Fruit fly (Drosophila melanogaster) whole organism, adult: ENCODE measurements around the gene Ror.

Experiments used
- CG11617 ChIP-seq: fragments of 200-800 bp; sonication (Bioruptor generic); optimal IDR thresholded peaks from 2 replicates; lab custom pipeline; 2017; ENCODE audit warnings: mild to moderate bottlenecking, missing biosample characterization, missing genetic modification reagents, missing genetic modification characterization
- CG12768 ChIP-seq: fragments of 200-800 bp; sonication (Bioruptor generic); optimal IDR thresholded peaks from 2 replicates; lab custom pipeline; 2017; ENCODE audit warnings: missing biosample characterization, missing genetic modification characterization, mild to moderate bottlenecking, moderate library complexity, missing genetic modification reagents
- CG14711 ChIP-seq: fragments of 200-800 bp; sonication (Bioruptor generic); optimal IDR thresholded peaks from 2 replicates; lab custom pipeline; 2018; ENCODE audit warnings: missing biosample characterization, mild to moderate bottlenecking, missing genetic modification characterization, moderate library complexity
- CG1620 ChIP-seq: fragments of 200-800 bp; sonication (Bioruptor generic); optimal IDR thresholded peaks from 2 replicates; lab custom pipeline; 2016; ENCODE audit warnings: missing biosample characterization, missing genetic modification characterization
- CG33017 ChIP-seq: fragments of 200-800 bp; sonication (Bioruptor generic); optimal IDR thresholded peaks from 2 replicates; lab custom pipeline; 2018; ENCODE audit warnings: missing biosample characterization, mild to moderate bottlenecking, missing genetic modification characterization, moderate library complexity
- CG5204 ChIP-seq: fragments of 200-800 bp; sonication (Bioruptor generic); optimal IDR thresholded peaks from 2 replicates; lab custom pipeline; 2016; ENCODE audit warnings: missing biosample characterization, missing genetic modification characterization
- CG7045 ChIP-seq: fragments of 200-800 bp; sonication (Bioruptor generic); optimal IDR thresholded peaks from 2 replicates; lab custom pipeline; 2017; ENCODE audit warnings: missing biosample characterization, mild to moderate bottlenecking, missing genetic modification characterization
- CG7101 ChIP-seq: fragments of 200-800 bp; sonication (Bioruptor generic); optimal IDR thresholded peaks from 2 replicates; lab custom pipeline; 2018; ENCODE audit warnings: missing biosample characterization, mild to moderate bottlenecking, missing genetic modification characterization, moderate library complexity
- Clk ChIP-seq: fragments of 200-800 bp; sonication (Bioruptor generic); optimal IDR thresholded peaks from 2 replicates; lab custom pipeline; 2017; ENCODE audit warnings: missing biosample characterization, missing genetic modification characterization
- Crg-1 ChIP-seq: fragments of 200-800 bp; sonication (Bioruptor generic); optimal IDR thresholded peaks from 2 replicates; lab custom pipeline; 2016; ENCODE audit warnings: missing biosample characterization, missing genetic modification characterization
- Hr96 ChIP-seq: fragments of 200-800 bp; sonication (Bioruptor generic); optimal IDR thresholded peaks from 2 replicates; lab custom pipeline; 2016; ENCODE audit warnings: missing biosample characterization, missing genetic modification characterization
- Mnt ChIP-seq: fragments of 200-800 bp; sonication (Bioruptor generic); optimal IDR thresholded peaks from 2 replicates; lab custom pipeline; 2016; ENCODE audit warnings: missing biosample characterization, mild to moderate bottlenecking, missing genetic modification characterization
- bab1 ChIP-seq: fragments of 200-800 bp; sonication (Bioruptor generic); optimal IDR thresholded peaks from 3 replicates; lab custom pipeline; 2019; ENCODE audit warnings: missing biosample characterization, mild to moderate bottlenecking, missing genetic modification characterization, moderate library complexity
- cic ChIP-seq: fragments of 200-800 bp; sonication (Bioruptor generic); optimal IDR thresholded peaks from 2 replicates; lab custom pipeline; 2017; ENCODE audit warnings: missing biosample characterization, mild to moderate bottlenecking, missing genetic modification characterization, moderate library complexity
- cnc ChIP-seq, 2 experiments: fragments of >200 bp; optimal IDR thresholded peaks; 2 replicates each; lab custom pipeline; 2017
- kay ChIP-seq: fragments of 200-800 bp; sonication (Bioruptor generic); peaks from one replicate; lab custom pipeline; 2016; ENCODE audit warnings: missing biosample characterization, missing genetic modification characterization, borderline replicate concordance
- ovo ChIP-seq: fragments of 200-800 bp; sonication (Bioruptor generic); optimal IDR thresholded peaks from 2 replicates; lab custom pipeline; 2016; ENCODE audit warnings: missing biosample characterization, missing genetic modification characterization
- pad ChIP-seq: fragments of 200-800 bp; sonication (Bioruptor generic); optimal IDR thresholded peaks from 3 replicates; lab custom pipeline; 2017; ENCODE audit warnings: missing biosample characterization, missing genetic modification characterization, mild to moderate bottlenecking, moderate library complexity, missing genetic modification reagents
- tj ChIP-seq: fragments of 200-800 bp; sonication (Bioruptor generic); optimal IDR thresholded peaks from 3 replicates; lab custom pipeline; 2017; ENCODE audit warnings: missing biosample characterization, mild to moderate bottlenecking, missing genetic modification characterization, moderate library complexity
- toe ChIP-seq: fragments of 200-800 bp; sonication (Bioruptor generic); optimal IDR thresholded peaks from 2 replicates; lab custom pipeline; 2016; ENCODE audit warnings: missing biosample characterization, missing genetic modification characterization

The Ror gene

DNA sequence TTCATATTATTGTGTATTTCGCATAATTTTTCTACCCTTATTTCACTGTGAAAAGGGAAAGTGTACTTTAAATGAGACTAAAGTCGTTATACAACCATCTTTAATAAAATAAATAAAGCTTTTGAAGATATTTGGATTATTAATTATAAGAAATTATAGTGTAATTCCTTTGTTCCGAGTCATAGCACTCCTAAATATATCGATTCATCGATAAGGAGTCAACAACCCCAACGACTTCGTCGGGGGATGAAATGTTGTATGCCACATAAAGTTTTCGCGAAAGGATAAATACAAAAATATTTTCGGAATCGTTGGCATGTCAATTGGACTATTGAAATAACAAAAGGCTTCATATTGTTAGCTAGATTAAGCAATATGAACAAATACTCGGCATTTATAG, at the start of gene Ror:
Ror (plus strand) TSS at position 252 of the 400 bp plus-strand sequence.
- no peak for TF ChIP-seq CG7101 (tag; lab: Kevin White, UChicago)
- TF ChIP-seq CG33017 (tag; lab: Kevin White, UChicago), result no peak
- no peak for TF ChIP-seq Mnt (GFP tag; lab: Kevin White, UChicago)
- no peak for TF ChIP-seq cnc (optimal IDR thresholded peaks at IDR 0.05; lab: Kevin White, UChicago)
- TF ChIP-seq cic (GFP tag; lab: Kevin White, UChicago), result no peak
- TF ChIP-seq Crg-1 (GFP tag; lab: Kevin White, UChicago), result no peak
- no peak for TF ChIP-seq bab1
- no peak for TF ChIP-seq CG14711 (tag; lab: Kevin White, UChicago)
- TF ChIP-seq ovo (GFP tag; lab: Kevin White, UChicago), result no peak
- no peak for TF ChIP-seq CG11617 (GFP tag; lab: Kevin White, UChicago)
- TF ChIP-seq toe (GFP tag; lab: Kevin White, UChicago), result no peak
- no peak for TF ChIP-seq pad
- TF ChIP-seq kay (GFP tag; lab: Kevin White, UChicago), result no peak
- TF ChIP-seq Hr96 (GFP tag; lab: Kevin White, UChicago), result no peak

DNA sequence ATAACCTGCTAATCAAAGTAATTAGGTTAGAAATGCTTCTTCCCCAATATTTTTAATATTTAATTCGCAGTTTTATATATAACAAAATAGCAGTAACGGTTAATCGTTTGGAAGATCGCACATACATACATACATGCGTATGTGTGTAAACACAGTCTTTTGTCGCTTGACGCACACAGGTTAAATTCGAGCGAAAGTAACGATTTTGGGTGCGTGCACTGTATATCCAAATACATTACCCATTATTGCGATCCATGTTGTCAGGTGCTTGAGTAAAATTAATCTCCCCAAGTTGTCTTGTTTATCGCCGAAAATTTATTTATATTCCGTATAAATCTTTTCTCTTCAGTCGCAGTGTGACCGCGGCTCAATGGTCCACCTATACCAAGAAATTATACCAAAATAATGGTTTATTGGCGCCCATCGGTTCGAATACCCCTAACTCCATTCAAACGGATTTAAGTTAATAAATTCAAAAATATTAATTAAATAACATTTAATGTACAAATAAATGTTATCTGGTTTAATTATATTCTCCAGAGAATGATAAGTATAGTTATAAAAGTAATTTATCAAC, 47.6 kb upstream of the Ror start, which contains the start of gene CG34159:
CG34159 (minus strand) TSS at position 385 of the 577 bp plus-strand sequence.
- peak; percentile 73 for TF ChIP-seq ovo (GFP tag; lab: Kevin White, UChicago)
- no peak for TF ChIP-seq CG7045 (GFP tag; lab: Kevin White, UChicago)
- TF ChIP-seq bab1, result peak; percentile 42

DNA sequence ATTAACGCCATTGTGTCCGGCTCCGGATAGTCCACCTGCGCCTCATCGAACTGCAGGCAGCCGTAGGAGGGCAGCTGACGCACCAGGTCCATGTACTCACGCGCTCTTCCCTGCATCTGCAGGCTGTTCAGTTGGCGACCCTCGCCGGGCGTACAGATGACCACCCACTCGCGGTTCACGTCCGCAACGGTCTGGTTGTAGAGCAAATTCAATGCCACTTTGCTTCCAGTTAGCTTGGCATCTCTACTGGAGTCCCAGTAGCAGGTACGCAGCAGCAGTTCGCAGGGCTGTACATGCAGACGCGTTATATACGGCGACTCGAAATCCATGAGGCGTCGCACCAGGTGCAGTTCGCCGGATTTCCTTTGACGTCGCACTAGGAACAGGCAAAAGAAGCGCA, 45.7 kb upstream of the Ror start:
- no peak for TF ChIP-seq CG1620 (GFP tag; lab: Kevin White, UChicago)
- no peak for TF ChIP-seq CG33017 (tag; lab: Kevin White, UChicago)
- TF ChIP-seq CG14711 (tag; lab: Kevin White, UChicago), result no peak
- TF ChIP-seq Hr96 (GFP tag; lab: Kevin White, UChicago), result no peak
- TF ChIP-seq toe (GFP tag; lab: Kevin White, UChicago), result no peak
- no peak for TF ChIP-seq CG11617 (GFP tag; lab: Kevin White, UChicago)
- TF ChIP-seq CG5204 (GFP tag; lab: Kevin White, UChicago), result no peak
- TF ChIP-seq Clk (GFP tag; lab: Kevin White, UChicago), result no peak
- TF ChIP-seq pad, result no peak
- TF ChIP-seq bab1, result no peak
- TF ChIP-seq cnc (optimal IDR thresholded peaks at IDR 0.05; lab: Kevin White, UChicago), result no peak
- TF ChIP-seq kay (GFP tag; lab: Kevin White, UChicago), result no peak
- no peak for TF ChIP-seq CG7101 (tag; lab: Kevin White, UChicago)
- no peak for TF ChIP-seq CG7045 (GFP tag; lab: Kevin White, UChicago)
- no peak for TF ChIP-seq Crg-1 (GFP tag; lab: Kevin White, UChicago)
- no peak for TF ChIP-seq CG12768 (GFP tag; lab: Kevin White, UChicago)
- TF ChIP-seq Mnt (GFP tag; lab: Kevin White, UChicago), result no peak
- no peak for TF ChIP-seq cic (GFP tag; lab: Kevin White, UChicago)
- TF ChIP-seq tj, result no peak
- no peak for TF ChIP-seq ovo (GFP tag; lab: Kevin White, UChicago)

DNA sequence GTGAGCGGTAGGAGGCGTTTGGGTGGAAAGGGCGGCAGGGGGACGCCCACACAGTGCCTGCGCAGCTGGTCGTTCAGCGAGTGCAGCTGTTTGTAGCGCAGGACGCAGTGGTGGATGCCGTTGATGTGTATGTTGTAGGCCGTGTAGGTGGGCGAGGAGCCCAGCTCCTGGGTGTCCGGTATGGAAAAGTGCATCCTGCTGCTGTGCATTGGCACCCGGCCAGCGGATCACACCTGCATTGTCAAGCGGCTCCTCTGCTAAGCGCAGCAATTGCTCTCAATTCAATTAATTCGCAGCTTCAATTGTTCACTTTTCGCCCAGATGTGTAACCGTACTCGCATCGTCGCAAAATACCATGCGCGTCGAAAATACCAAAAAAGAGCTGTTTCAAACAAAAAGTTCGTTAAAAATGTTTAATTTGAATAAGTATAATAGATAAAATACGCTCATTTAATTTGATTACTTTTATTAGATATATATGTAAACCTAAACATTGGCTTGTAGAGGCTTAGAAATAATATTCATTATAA, 44.9 kb upstream of the Ror start, which contains the start of gene Snx17:
Snx17 (minus strand) TSS at position 329 of the 530 bp plus-strand sequence.
- no peak for TF ChIP-seq ovo (GFP tag; lab: Kevin White, UChicago)
- no peak for TF ChIP-seq tj
- no peak for TF ChIP-seq CG7101 (tag; lab: Kevin White, UChicago)
- TF ChIP-seq Hr96 (GFP tag; lab: Kevin White, UChicago), result no peak
- no peak for TF ChIP-seq CG5204 (GFP tag; lab: Kevin White, UChicago)
- no peak for TF ChIP-seq Mnt (GFP tag; lab: Kevin White, UChicago)
- no peak for TF ChIP-seq kay (GFP tag; lab: Kevin White, UChicago)
- no peak for TF ChIP-seq toe (GFP tag; lab: Kevin White, UChicago)
- no peak for TF ChIP-seq cic (GFP tag; lab: Kevin White, UChicago)
- TF ChIP-seq CG33017 (tag; lab: Kevin White, UChicago), result no peak
- no peak for TF ChIP-seq CG12768 (GFP tag; lab: Kevin White, UChicago)
- no peak for TF ChIP-seq cnc (optimal IDR thresholded peaks at IDR 0.05; lab: Kevin White, UChicago)
- TF ChIP-seq CG1620 (GFP tag; lab: Kevin White, UChicago), result no peak
- no peak for TF ChIP-seq pad
- no peak for TF ChIP-seq bab1
- no peak for TF ChIP-seq CG11617 (GFP tag; lab: Kevin White, UChicago)
- TF ChIP-seq Crg-1 (GFP tag; lab: Kevin White, UChicago), result no peak
- TF ChIP-seq CG14711 (tag; lab: Kevin White, UChicago), result no peak

DNA sequence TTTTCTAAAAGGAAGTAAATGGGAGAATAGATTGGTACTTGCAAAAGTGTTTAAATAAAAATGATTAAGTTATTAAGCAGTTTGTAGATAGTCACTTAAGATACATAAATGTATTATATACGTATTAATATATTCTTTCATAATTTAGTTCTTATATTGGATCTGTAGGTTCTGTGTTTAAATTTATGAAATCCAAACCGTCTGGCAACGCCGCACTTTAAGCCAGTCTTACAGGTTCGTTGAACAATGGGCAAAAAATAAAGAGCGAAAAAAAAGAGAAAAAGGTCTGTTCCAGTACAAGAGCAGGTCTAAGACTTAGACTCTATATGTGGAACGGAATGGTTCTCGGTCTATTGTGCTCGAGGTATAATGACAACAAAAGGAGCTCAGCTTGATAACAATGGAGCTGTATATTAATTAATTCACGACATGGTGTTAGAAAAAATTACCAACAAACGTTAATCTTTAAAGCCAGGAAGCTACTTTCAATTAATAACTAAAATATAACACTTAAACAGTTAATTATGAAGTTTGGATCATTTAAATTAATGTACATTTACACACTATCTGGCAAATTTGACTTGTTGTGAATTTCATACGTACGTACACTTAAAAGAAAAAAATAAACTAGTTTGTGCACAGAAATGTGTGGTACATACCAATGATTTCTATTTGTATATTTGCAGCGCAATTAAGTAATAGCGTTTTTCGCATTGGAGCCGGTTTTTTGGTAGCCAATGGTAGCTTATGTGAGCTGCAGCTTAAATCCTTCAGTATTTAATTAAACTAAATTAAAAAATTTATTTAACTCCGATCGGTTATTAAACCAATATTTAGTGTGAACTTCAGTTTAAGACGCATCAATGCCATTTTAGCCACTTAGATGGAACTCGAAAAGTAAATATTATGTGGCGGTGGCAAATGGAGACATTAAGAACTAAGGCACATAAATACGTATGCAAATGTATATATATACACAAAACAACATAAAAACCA, 42.5 kb upstream of the Ror start, which contains the start of gene CG5731:
CG5731 (minus strand) TSS at position 946 of the 996 bp plus-strand sequence.
- TF ChIP-seq kay (GFP tag; lab: Kevin White, UChicago), result peak; percentile 76
- TF ChIP-seq CG7101 (tag; lab: Kevin White, UChicago), result no peak
